Fruit fly (Drosophila melanogaster) whole organism, embryonic: ENCODE measurements around the gene mof.

Source experiments
- BEAF-32 ChIP-seq: fragments of 200-800 bp; sonication (Bioruptor generic); optimal IDR thresholded peaks from 3 replicates; lab custom pipeline; 2017; ENCODE audit warnings: missing biosample characterization, missing genetic modification characterization, mild to moderate bottlenecking, moderate library complexity, missing genetic modification reagents
- CG10462 ChIP-seq: fragments of 200-800 bp; sonication (Bioruptor generic); optimal IDR thresholded peaks from 2 replicates; lab custom pipeline; 2016; ENCODE audit warnings: missing biosample characterization, missing genetic modification characterization
- CG1233 ChIP-seq: fragments of 200-800 bp; sonication (Bioruptor generic); optimal IDR thresholded peaks from 4 replicates; lab custom pipeline; 2018; ENCODE audit warnings: missing biosample characterization, mild to moderate bottlenecking, missing genetic modification characterization
- CG12769 ChIP-seq: fragments of 200-800 bp; sonication (Bioruptor generic); optimal IDR thresholded peaks from 2 replicates; lab custom pipeline; 2019; ENCODE audit warnings: missing biosample characterization, mild to moderate bottlenecking, missing genetic modification characterization, moderate library complexity
- CG14050 ChIP-seq: fragments of 200-800 bp; sonication (Bioruptor generic); IDR thresholded peaks from 3 replicates; pipeline ENCODE4 v1.3.6; 2022; ENCODE audit warnings: missing biosample characterization, missing genetic modification characterization
- CG14860 ChIP-seq: fragments of 200-800 bp; sonication (Bioruptor generic); IDR thresholded peaks from 3 replicates; pipeline ENCODE4 v1.3.6; 2022; ENCODE audit warnings: missing biosample characterization, missing genetic modification characterization; ENCODE audit not compliant: partially characterized antibody
- CG15514 ChIP-seq: fragments of 200-800 bp; sonication (Bioruptor generic); optimal IDR thresholded peaks from 3 replicates; lab custom pipeline; 2017; ENCODE audit warnings: missing biosample characterization, missing genetic modification characterization, mild to moderate bottlenecking, moderate library complexity, missing genetic modification reagents
- CG1602 ChIP-seq: fragments of 200-800 bp; sonication (Bioruptor generic); optimal IDR thresholded peaks from 3 replicates; lab custom pipeline; 2016; ENCODE audit warnings: missing biosample characterization, missing genetic modification characterization
- CG1647 ChIP-seq: fragments of 200-800 bp; sonication (Bioruptor generic); optimal IDR thresholded peaks from 3 replicates; lab custom pipeline; 2016; ENCODE audit warnings: missing biosample characterization, missing genetic modification characterization
- CG17359 ChIP-seq: fragments of 200-800 bp; sonication (Bioruptor generic); optimal IDR thresholded peaks from 3 replicates; lab custom pipeline; 2018; ENCODE audit warnings: missing biosample characterization, mild to moderate bottlenecking, missing genetic modification characterization, moderate library complexity
- CG18011 ChIP-seq: fragments of 200-800 bp; sonication (Bioruptor generic); optimal IDR thresholded peaks from 2 replicates; lab custom pipeline; 2017; ENCODE audit warnings: missing biosample characterization, missing genetic modification characterization, mild to moderate bottlenecking, moderate library complexity, missing genotype
- CG18262 ChIP-seq: fragments of 200-800 bp; optimal IDR thresholded peaks from 3 replicates; lab custom pipeline; 2019; ENCODE audit warnings: missing biosample characterization, mild to moderate bottlenecking, missing genetic modification characterization, moderate library complexity
- CG4360 ChIP-seq: fragments of 200-800 bp; sonication (Bioruptor generic); IDR thresholded peaks from 2 replicates; pipeline ENCODE4 v1.3.6; 2022; ENCODE audit warnings: missing biosample characterization, missing genetic modification characterization
- CG4730 ChIP-seq: fragments of 200-800 bp; sonication (Bioruptor generic); IDR thresholded peaks from 2 replicates; pipeline ENCODE4 v1.3.6; 2022; ENCODE audit warnings: missing biosample characterization, missing genetic modification characterization
- CG6175 ChIP-seq: fragments of 200-800 bp; sonication (Bioruptor generic); IDR thresholded peaks from 3 replicates; pipeline ENCODE4 v1.3.6; 2022; ENCODE audit warnings: missing biosample characterization, missing genetic modification characterization
- CHES-1-like ChIP-seq: fragments of 200-800 bp; sonication (Bioruptor generic); optimal IDR thresholded peaks from 2 replicates; lab custom pipeline; 2016; ENCODE audit warnings: missing biosample characterization, missing genetic modification characterization
- D ChIP-seq, 2 experiments: fragments of 200-800 bp in 1 of 2; fragments of >200 bp in 1 of 2; sonication (Bioruptor generic) in 1 of 2; optimal IDR thresholded peaks; 2 replicates in 1 of 2; 3 replicates in 1 of 2; lab custom pipeline; 2017; ENCODE audit warnings: mild to moderate bottlenecking in 1 of 2, missing biosample characterization in 1 of 2, missing genetic modification characterization in 1 of 2, missing genetic modification reagents in 1 of 2
- D19A ChIP-seq: fragments of 200-800 bp; optimal IDR thresholded peaks from 3 replicates; lab custom pipeline; 2019; ENCODE audit warnings: missing biosample characterization, mild to moderate bottlenecking, missing genetic modification characterization, moderate library complexity
- Dad ChIP-seq: fragments of 200-800 bp; sonication (Bioruptor generic); optimal IDR thresholded peaks from 3 replicates; lab custom pipeline; 2016; ENCODE audit warnings: missing biosample characterization, missing genetic modification characterization
- Eip74EF ChIP-seq, 2 experiments: fragments of 200-800 bp in 1 of 2; fragments of >200 bp in 1 of 2; sonication (Bioruptor generic) in 1 of 2; optimal IDR thresholded peaks; 2 replicates each; lab custom pipeline; 2017 to 2019; ENCODE audit warnings: missing biosample characterization in 2 of 2, missing genetic modification characterization in 2 of 2, mild to moderate bottlenecking in 1 of 2, moderate library complexity in 1 of 2
- Gsc ChIP-seq: fragments of 200-800 bp; sonication (Bioruptor generic); IDR thresholded peaks from 2 replicates; pipeline ENCODE4 v1.3.6; 2022; ENCODE audit warnings: missing biosample characterization, missing genetic modification characterization
- Kr ChIP-seq: fragments of 200-800 bp; sonication (Bioruptor generic); optimal IDR thresholded peaks from 2 replicates; lab custom pipeline; 2017; ENCODE audit warnings: missing biosample characterization, mild to moderate bottlenecking, missing genetic modification characterization
- MTF-1 ChIP-seq: fragments of 200-800 bp; sonication (Bioruptor generic); optimal IDR thresholded peaks from 2 replicates; lab custom pipeline; 2018; ENCODE audit warnings: missing biosample characterization, mild to moderate bottlenecking, missing genetic modification characterization, borderline replicate concordance
- NFAT ChIP-seq: fragments of 200-800 bp; sonication (Bioruptor generic); IDR thresholded peaks from 2 replicates; pipeline ENCODE4 v1.3.6; 2022; ENCODE audit warnings: missing biosample characterization, missing genetic modification characterization
- Nf-YA ChIP-seq: fragments of 200-800 bp; sonication (Bioruptor generic); IDR thresholded peaks from 2 replicates; pipeline ENCODE4 v1.3.6; 2022; ENCODE audit warnings: missing biosample characterization, missing genetic modification characterization
- Opbp ChIP-seq: fragments of 200-800 bp; sonication (Bioruptor generic); IDR thresholded peaks from 3 replicates; pipeline ENCODE4 v1.3.6; 2022; ENCODE audit warnings: missing biosample characterization, missing genetic modification characterization; ENCODE audit not compliant: partially characterized antibody
- Side ChIP-seq: fragments of 200-800 bp; sonication (Bioruptor generic); optimal IDR thresholded peaks from 2 replicates; lab custom pipeline; 2016; ENCODE audit warnings: missing biosample characterization, missing genetic modification characterization
- Sin3A ChIP-seq: fragments of >200 bp; optimal IDR thresholded peaks from 2 replicates; lab custom pipeline; 2018
- abd-A ChIP-seq: fragments of 200-800 bp; sonication (Bioruptor generic); optimal IDR thresholded peaks from 3 replicates; lab custom pipeline; 2019; ENCODE audit warnings: missing biosample characterization, mild to moderate bottlenecking, missing genetic modification characterization, moderate library complexity
- az2 ChIP-seq: fragments of 200-800 bp; sonication (Bioruptor generic); optimal IDR thresholded peaks from 3 replicates; lab custom pipeline; 2016; ENCODE audit warnings: missing biosample characterization, missing genetic modification characterization
- bigmax ChIP-seq: fragments of 200-800 bp; sonication (Bioruptor generic); optimal IDR thresholded peaks from 2 replicates; lab custom pipeline; 2018; ENCODE audit warnings: missing biosample characterization, mild to moderate bottlenecking, missing genetic modification characterization
- cato ChIP-seq: fragments of 200-800 bp; sonication (Bioruptor generic); optimal IDR thresholded peaks from 2 replicates; lab custom pipeline; 2016; ENCODE audit warnings: missing biosample characterization, missing genetic modification characterization, borderline replicate concordance
- crp ChIP-seq, 2 experiments: fragments of 200-800 bp; sonication (Bioruptor generic); optimal IDR thresholded peaks; 2 replicates in 1 of 2; 3 replicates in 1 of 2; lab custom pipeline; 2017; ENCODE audit warnings: missing biosample characterization in 2 of 2, missing genetic modification characterization in 2 of 2, mild to moderate bottlenecking in 1 of 2, moderate library complexity in 1 of 2
- disco-r ChIP-seq: fragments of 200-800 bp; sonication (Bioruptor generic); optimal IDR thresholded peaks from 2 replicates; lab custom pipeline; 2016; ENCODE audit warnings: missing biosample characterization, missing genetic modification characterization
- dmrt11E ChIP-seq: fragments of 200-800 bp; sonication (Bioruptor generic); optimal IDR thresholded peaks from 3 replicates; lab custom pipeline; 2018; ENCODE audit warnings: missing biosample characterization, mild to moderate bottlenecking, missing genetic modification characterization, moderate library complexity
- gro ChIP-seq: fragments of 200-800 bp; sonication (Bioruptor generic); optimal IDR thresholded peaks from 2 replicates; lab custom pipeline; 2016; ENCODE audit warnings: missing biosample characterization, missing genetic modification characterization
- gsb ChIP-seq: fragments of 200-800 bp; sonication (Bioruptor generic); IDR thresholded peaks from 2 replicates; pipeline ENCODE4 v1.3.6; 2022; ENCODE audit warnings: missing biosample characterization, missing genetic modification characterization
- nerfin-2 ChIP-seq: fragments of 200-800 bp; sonication (Bioruptor generic); IDR thresholded peaks from 2 replicates; pipeline ENCODE4 v1.3.6; 2022; ENCODE audit warnings: missing biosample characterization, missing genetic modification characterization; ENCODE audit not compliant: partially characterized antibody
- phol ChIP-seq: fragments of 200-800 bp; sonication (Bioruptor generic); optimal IDR thresholded peaks from 3 replicates; lab custom pipeline; 2018; ENCODE audit warnings: missing biosample characterization, mild to moderate bottlenecking, missing genetic modification characterization, moderate library complexity
- pnt ChIP-seq: fragments of 200-800 bp; sonication (Bioruptor generic); optimal IDR thresholded peaks from 3 replicates; lab custom pipeline; 2016; ENCODE audit warnings: missing biosample characterization, missing genetic modification characterization
- psq ChIP-seq: fragments of 200-800 bp; sonication (Bioruptor generic); optimal IDR thresholded peaks from 2 replicates; lab custom pipeline; 2017; ENCODE audit warnings: missing biosample characterization, missing genetic modification characterization
- pum ChIP-seq: fragments of 200-800 bp; sonication (Bioruptor generic); optimal IDR thresholded peaks from 2 replicates; lab custom pipeline; 2016; ENCODE audit warnings: missing biosample characterization, missing genetic modification characterization
- sisA ChIP-seq: fragments of 200-800 bp; sonication (Bioruptor generic); IDR thresholded peaks from 2 replicates; pipeline ENCODE4 v1.3.6; 2022; ENCODE audit warnings: missing biosample characterization, missing genetic modification characterization
- sqz ChIP-seq: fragments of 200-800 bp; sonication (Bioruptor generic); optimal IDR thresholded peaks from 3 replicates; lab custom pipeline; 2018; ENCODE audit warnings: missing biosample characterization, mild to moderate bottlenecking, missing genetic modification characterization
- sug ChIP-seq: fragments of 200-800 bp; optimal IDR thresholded peaks from 2 replicates; lab custom pipeline; 2019; ENCODE audit warnings: missing biosample characterization, mild to moderate bottlenecking, missing genetic modification characterization, moderate library complexity
- tna ChIP-seq: fragments of 200-800 bp; sonication (Bioruptor generic); IDR thresholded peaks from 2 replicates; pipeline ENCODE4 v1.3.6; 2022; ENCODE audit warnings: missing biosample characterization, missing genetic modification characterization; ENCODE audit not compliant: partially characterized antibody
- twi ChIP-seq: fragments of 200-800 bp; optimal IDR thresholded peaks from 2 replicates; lab custom pipeline; 2019; ENCODE audit warnings: missing biosample characterization, mild to moderate bottlenecking, missing genetic modification characterization, moderate library complexity
- unpg ChIP-seq: fragments of 200-800 bp; sonication (Bioruptor generic); optimal IDR thresholded peaks from 3 replicates; lab custom pipeline; 2018; ENCODE audit warnings: missing biosample characterization, mild to moderate bottlenecking, missing genetic modification characterization, moderate library complexity

Gene mof

DNA sequence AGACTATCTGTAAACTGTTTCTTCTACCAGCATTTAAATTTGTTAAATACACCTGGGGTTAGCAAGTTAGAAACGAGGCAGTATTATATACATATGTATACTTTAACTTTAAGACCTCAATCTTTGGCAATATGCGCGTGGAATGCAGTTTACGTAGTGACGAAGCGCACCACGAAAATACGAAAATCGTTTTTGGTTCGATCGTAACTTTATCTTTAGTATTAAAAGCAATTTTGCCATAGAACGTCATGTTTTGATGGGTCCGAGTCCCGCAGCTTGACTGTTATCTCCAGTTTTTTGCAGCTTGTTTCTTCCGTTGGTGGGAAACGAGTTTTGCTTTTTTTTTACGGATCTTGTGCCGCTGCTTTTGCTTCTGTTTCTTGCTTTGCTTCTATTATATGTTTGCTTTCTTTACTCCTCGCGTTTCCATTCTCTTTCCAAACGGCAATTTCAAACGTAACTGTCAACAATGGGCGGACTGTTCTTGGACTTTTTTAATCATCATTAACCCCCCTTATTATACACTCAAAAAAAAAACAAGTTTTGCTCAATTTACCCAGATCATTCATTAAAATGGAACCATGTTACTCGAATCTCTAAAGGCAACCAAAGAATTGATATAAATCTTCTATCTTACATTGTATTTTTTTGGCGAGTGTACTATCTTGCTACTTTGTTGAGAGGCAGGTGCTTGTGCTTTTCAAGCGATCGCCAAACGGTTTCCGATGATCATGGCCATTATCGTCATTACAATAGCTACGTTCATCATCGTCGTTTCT is 15.2 kb upstream of the mof start (continued):
- no peak for TF ChIP-seq CG6175 (GFP tag; lab: Robert Waterston, UW)
- peak; percentile 54 for TF ChIP-seq CG12769 (tag; lab: Kevin White, UChicago)
- TF ChIP-seq gro (GFP tag; lab: Kevin White, UChicago) = peak; percentile 61
- TF ChIP-seq sisA (GFP tag; lab: Robert Waterston, UW) = peak; percentile 43
- TF ChIP-seq MTF-1 = no peak
- no peak for TF ChIP-seq Nf-YA
- no peak for TF ChIP-seq Eip74EF (GFP tag; optimal IDR thresholded peaks at IDR 0.05; lab: Kevin White, UChicago)
- peak; percentile 34 for TF ChIP-seq disco-r (GFP tag; lab: Kevin White, UChicago)
- peak; percentile 13 for TF ChIP-seq sqz (GFP tag; lab: Kevin White, UChicago)
- no peak for TF ChIP-seq twi (tag; lab: Kevin White, UChicago)
- no peak for TF ChIP-seq D (optimal IDR thresholded peaks at IDR 0.05; lab: Kevin White, UChicago)
- no peak for TF ChIP-seq D (GFP tag; optimal IDR thresholded peaks at IDR 0.05; lab: Kevin White, UChicago)
- no peak for TF ChIP-seq CG10462
- no peak for TF ChIP-seq tna
- peak; percentile 8 for TF ChIP-seq phol (tag; lab: Kevin White, UChicago)
- TF ChIP-seq nerfin-2 (GFP tag; lab: Robert Waterston, UW) = no peak
- no peak for TF ChIP-seq CG1233 (GFP tag; lab: Kevin White, UChicago)
- peak; percentile 15 for TF ChIP-seq CG18262
- no peak for TF ChIP-seq Dad (GFP tag; lab: Kevin White, UChicago)
- no peak for TF ChIP-seq Kr (GFP tag; lab: Kevin White, UChicago)
- TF ChIP-seq sug (tag; lab: Kevin White, UChicago) = no peak
- peak; percentile 31 for TF ChIP-seq CHES-1-like (GFP tag; lab: Kevin White, UChicago)
- no peak for TF ChIP-seq bigmax (GFP tag; lab: Kevin White, UChicago)
- TF ChIP-seq CG18011 (GFP tag; lab: Kevin White, UChicago) = no peak
- peak; percentile 15 for TF ChIP-seq CG17359 (tag; lab: Kevin White, UChicago)
- TF ChIP-seq CG1647 = peak; percentile 5
- TF ChIP-seq crp (GFP tag; optimal IDR thresholded peaks at IDR 0.05; lab: Kevin White, UChicago) = no peak
- TF ChIP-seq CG1602 = no peak
- TF ChIP-seq CG14860 (GFP tag; lab: Robert Waterston, UW) = no peak
- TF ChIP-seq BEAF-32 (GFP tag; lab: Kevin White, UChicago) = no peak
- TF ChIP-seq CG4360 (GFP tag; lab: Robert Waterston, UW) = no peak
- TF ChIP-seq unpg (GFP tag; lab: Kevin White, UChicago) = peak; percentile 54
- peak; percentile 70 for TF ChIP-seq Side (GFP tag; lab: Kevin White, UChicago)
- TF ChIP-seq abd-A (tag; lab: Kevin White, UChicago) = no peak
- no peak for TF ChIP-seq gsb (GFP tag; lab: Robert Waterston, UW)
- no peak for TF ChIP-seq dmrt11E (tag; lab: Kevin White, UChicago)
- TF ChIP-seq Gsc = no peak
- TF ChIP-seq cato (GFP tag; lab: Kevin White, UChicago) = no peak
- TF ChIP-seq CG14050 (GFP tag; lab: Robert Waterston, UW) = no peak
- no peak for TF ChIP-seq D19A
- TF ChIP-seq pum (GFP tag; lab: Kevin White, UChicago) = no peak
- TF ChIP-seq psq (GFP tag; lab: Kevin White, UChicago) = no peak
- TF ChIP-seq pnt (GFP tag; lab: Kevin White, UChicago) = no peak
- peak; percentile 50 for TF ChIP-seq CG15514 (GFP tag; lab: Kevin White, UChicago)
- peak; percentile 51 for TF ChIP-seq NFAT (GFP tag; lab: Robert Waterston, UW)
- peak; percentile 42 for TF ChIP-seq az2 (GFP tag; lab: Kevin White, UChicago)
- TF ChIP-seq CG4730 (GFP tag; lab: Robert Waterston, UW) = no peak
- TF ChIP-seq Sin3A (lab: Kevin White, UChicago) = no peak
- no peak for TF ChIP-seq Opbp (GFP tag; lab: Robert Waterston, UW)
